Fruit fly (Drosophila melanogaster) whole organism: ENCODE data around the gene CG32572.

Source experiments
- CG8478 ChIP-seq: fragments of >200 bp; optimal IDR thresholded peaks from 2 replicates; lab custom pipeline; 2018; ENCODE audit warnings: inconsistent platforms
- Dll ChIP-seq: fragments of >200 bp; optimal IDR thresholded peaks from 2 replicates; lab custom pipeline; 2017
- psq ChIP-seq: fragments of >200 bp; optimal IDR thresholded peaks from 2 replicates; lab custom pipeline; 2017

- no peak for TF ChIP-seq CG8478 (lab: Kevin White, UChicago)
- no peak for TF ChIP-seq psq
- TF ChIP-seq Dll (lab: Kevin White, UChicago): no peak
These were observed 44.0 kb downstream of the CG32572 start for dm6 chrX:16764955-16765354.
